Fruit fly (Drosophila melanogaster): ENCODE data around the gene CG42710.

dm6 chr2L:8734304-8734703, 48.0 kb downstream of the CG42710 start:
- TF ChIP-seq CG8301 (tag; optimal IDR thresholded peaks at IDR 0.05) = no peak
- TF ChIP-seq CG32121 (GFP tag; IDR thresholded peaks at IDR 0.05) = no peak
- TF ChIP-seq Pif1B (GFP tag; optimal IDR thresholded peaks at IDR 0.05) = no peak
- no peak for TF ChIP-seq CG8159 (tag; optimal IDR thresholded peaks at IDR 0.05)
- TF ChIP-seq EcR (GFP tag; optimal IDR thresholded peaks at IDR 0.05) = no peak
- TF ChIP-seq CG9948 (tag; optimal IDR thresholded peaks at IDR 0.05) = no peak
- TF ChIP-seq CG14655 (GFP tag; optimal IDR thresholded peaks at IDR 0.05) = no peak
- TF ChIP-seq rn (GFP tag; IDR thresholded peaks at IDR 0.05) = no peak
- no peak for TF ChIP-seq Ets98B (GFP tag; IDR thresholded peaks at IDR 0.05)
- TF ChIP-seq CG13204 (GFP tag; optimal IDR thresholded peaks at IDR 0.05) = no peak
- TF ChIP-seq CG17806 (tag; optimal IDR thresholded peaks at IDR 0.05) = no peak
- TF ChIP-seq Pif1A (GFP tag; optimal IDR thresholded peaks at IDR 0.05) = no peak
- TF ChIP-seq gl (tag; optimal IDR thresholded peaks at IDR 0.05) = no peak
- TF ChIP-seq CG12605 (GFP tag; IDR thresholded peaks at IDR 0.05) = no peak
